Worm (Caenorhabditis elegans): ENCODE measurements around the gene C06H5.13.

The C06H5.13 gene

ce11 chrV:17857901-17858300, 39.6 kb downstream of the C06H5.13 start (continued):
- TF ChIP-seq tbx-2 (tag; optimal IDR thresholded peaks at IDR 0.05) (peak; percentile 90), irx-1 (tag; optimal IDR thresholded peaks at IDR 0.05) (peak; percentile 63), sup-37 (GFP tag; optimal IDR thresholded peaks at IDR 0.05) (peak; percentile 3), ama-1 (optimal IDR thresholded peaks at IDR 0.05) (peak; percentile 41), mef-2 (tag; optimal IDR thresholded peaks at IDR 0.05) (peak; percentile 64), zip-4 (GFP tag; optimal IDR thresholded peaks at IDR 0.05) (peak; percentile 26), hpl-2 (GFP tag; optimal IDR thresholded peaks at IDR 0.05) (no peak), ceh-82 (tag; optimal IDR thresholded peaks at IDR 0.05) (peak; percentile 59 to 92 (median 82)), nhr-85 (tag) (peak; percentile 77), pag-3 (tag; optimal IDR thresholded peaks at IDR 0.05; ENCODE audit: borderline replicate concordance, insufficient read depth) (no peak), swsn-7 (tag; optimal IDR thresholded peaks at IDR 0.05) (peak; percentile 91), nhr-47 (tag; optimal IDR thresholded peaks at IDR 0.05) (peak; percentile 92), aha-1 (tag; optimal IDR thresholded peaks at IDR 0.05) (no peak), aly-2 (tag; optimal IDR thresholded peaks at IDR 0.05) (no peak), lin-15B (tag; optimal IDR thresholded peaks at IDR 0.05) (peak; percentile 62), rnt-1 (tag; optimal IDR thresholded peaks at IDR 0.05) (no peak), C34B4.2 (tag; optimal IDR thresholded peaks at IDR 0.05) (no peak), nhr-237 (tag; optimal IDR thresholded peaks at IDR 0.05) (peak; percentile 80), unc-30 (tag; optimal IDR thresholded peaks at IDR 0.05) (no peak), nhr-28 (tag; optimal IDR thresholded peaks at IDR 0.05) (no peak), nhr-84 (tag; optimal IDR thresholded peaks at IDR 0.05) (no peak), jun-1 (tag; optimal IDR thresholded peaks at IDR 0.05) (peak; percentile 24), mdl-1 (tag; optimal IDR thresholded peaks at IDR 0.05) (peak; percentile 43 to 68), nhr-90 (tag; optimal IDR thresholded peaks at IDR 0.05; ENCODE audit: poor library complexity) (peak; percentile 63), elt-2 (tag; optimal IDR thresholded peaks at IDR 0.05) (peak; percentile 31), sox-4 (tag; optimal IDR thresholded peaks at IDR 0.05) (peak; percentile 19), xbp-1 (tag; optimal IDR thresholded peaks at IDR 0.05) (peak; percentile 73), hlh-4 (tag; optimal IDR thresholded peaks at IDR 0.05) (no peak), pqm-1 (tag; optimal IDR thresholded peaks at IDR 0.05) (no peak), alr-1 (tag; optimal IDR thresholded peaks at IDR 0.05; ENCODE audit: borderline replicate concordance) (no peak), pax-3 (tag; optimal IDR thresholded peaks at IDR 0.05) (peak; percentile 59), ceh-8 (GFP tag; optimal IDR thresholded peaks at IDR 0.05) (peak; percentile 37), C16A3.4 (tag; optimal IDR thresholded peaks at IDR 0.05) (peak; percentile 45), lsy-2 (tag; optimal IDR thresholded peaks at IDR 0.05) (peak; percentile 78 to 85), ceh-63 (GFP tag; optimal IDR thresholded peaks at IDR 0.05) (no peak), egl-27 (tag; optimal IDR thresholded peaks at IDR 0.05) (peak; percentile 35 to 86), dpl-1 (GFP tag; optimal IDR thresholded peaks at IDR 0.05) (peak; percentile 56 to 69 (median 66)), tlp-1 (tag; optimal IDR thresholded peaks at IDR 0.05) (no peak), lir-3 (tag; optimal IDR thresholded peaks at IDR 0.05; ENCODE audit: poor library complexity) (no peak), nhr-19 (GFP tag; conservative IDR thresholded peaks at IDR 0.05) (peak; percentile 75), fos-1 (tag; optimal IDR thresholded peaks at IDR 0.05) (peak; percentile 78), unc-86 (tag; optimal IDR thresholded peaks at IDR 0.05) (peak; percentile 89), snpc-4 (tag; optimal IDR thresholded peaks at IDR 0.05) (peak; percentile 60), zag-1 (tag; optimal IDR thresholded peaks at IDR 0.05) (no peak), nhr-77 (tag; optimal IDR thresholded peaks at IDR 0.05) (peak; percentile 74), unc-62 (GFP tag; optimal IDR thresholded peaks at IDR 0.05) (no peak), unc-98 (GFP tag; IDR thresholded peaks at IDR 0.05) (no peak), sptf-1 (tag; optimal IDR thresholded peaks at IDR 0.05) (no peak), dsc-1 (tag; optimal IDR thresholded peaks at IDR 0.05) (peak; percentile 76), isw-1 (GFP tag; IDR thresholded peaks at IDR 0.05) (peak; percentile 61), hlh-17 (GFP tag; optimal IDR thresholded peaks at IDR 0.05; ENCODE audit: borderline replicate concordance) (no peak), nhr-71 (tag; optimal IDR thresholded peaks at IDR 0.05) (peak; percentile 95), lin-14 (GFP tag; optimal IDR thresholded peaks at IDR 0.05) (peak; percentile 97)

All from whole organism, L1 larva.